Worm (Caenorhabditis elegans) whole organism, L4/young adult: ENCODE data around the gene ZK177.9.

ENCODE experiments used
- W03F9.2 ChIP-seq: fragments of 150-350 bp; optimal IDR thresholded peaks from 2 replicates; lab custom pipeline; 2014; ENCODE audit warnings: missing biosample characterization, missing genetic modification characterization
- dao-5 ChIP-seq: sonication (generic microtip); optimal IDR thresholded peaks from 2 replicates; lab custom pipeline; 2016; ENCODE audit warnings: missing genotype, missing genetic modification characterization, moderate library complexity, missing compliant biosample characterization
- him-1 ChIP-seq: sonication (generic microtip); optimal IDR thresholded peaks from 2 replicates; lab custom pipeline; 2016; ENCODE audit warnings: missing genotype, missing genetic modification reagents, missing genetic modification characterization, missing compliant biosample characterization

DNA sequence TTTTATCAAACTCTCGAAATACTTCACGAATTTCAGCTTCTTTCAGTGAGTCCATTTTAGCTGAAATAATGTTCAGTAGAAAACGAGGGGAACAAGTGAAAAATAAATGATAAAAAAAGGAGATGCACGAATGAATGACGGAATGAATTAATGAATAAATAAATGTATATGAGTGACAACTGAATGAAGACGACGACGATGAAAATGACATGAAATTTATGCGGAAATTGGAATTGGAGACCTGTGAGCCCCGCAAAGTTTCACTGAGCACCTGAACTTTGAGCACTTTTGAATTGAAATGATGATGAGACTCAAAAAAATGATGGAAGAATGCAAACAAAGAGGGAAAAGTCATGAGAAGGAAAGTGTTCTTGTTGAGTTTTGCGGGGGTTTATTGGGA lies 35.6 kb downstream of the ZK177.9 start, which contains the start of gene cal-8:
- TF ChIP-seq dao-5 (no peak), W03F9.2 (tag; lab: Kevin White, UChicago) (no peak), him-1 (tag; lab: Kevin White, UChicago) (no peak)
